Worm (Caenorhabditis elegans): Measurements from ENCODE around the gene fipr-20.

- TF ChIP-seq skn-1 (tag; optimal IDR thresholded peaks at IDR 0.05) = no peak
- TF ChIP-seq unc-62 (GFP tag; optimal IDR thresholded peaks at IDR 0.05 in 1 of 2) = no peak
- no peak for TF ChIP-seq unc-62 (tag; optimal IDR thresholded peaks at IDR 0.05)
- TF ChIP-seq T26A8.4 (GFP tag; IDR thresholded peaks at IDR 0.05) = no peak
- TF ChIP-seq lin-39 (tag; optimal IDR thresholded peaks at IDR 0.05) = no peak
- no peak for TF ChIP-seq nhr-48 (tag; optimal IDR thresholded peaks at IDR 0.05)
- TF ChIP-seq fos-1 (tag; optimal IDR thresholded peaks at IDR 0.05) = no peak
Measured at ce11 chrIII:7462295-7462694, at the start of gene fipr-20.

Measured in whole organism, L4 larva.